Worm (Caenorhabditis elegans): Measurements from ENCODE around the gene zipt-2.3.

zipt-2.3 gene

ce11 chrII:13715733-13716132 lies at the start of gene zipt-2.3:
TSS of gene zipt-2.3 (minus strand) at chrII:13715879.
- TF ChIP-seq nhr-21 (tag; optimal IDR thresholded peaks at IDR 0.05): no peak
- TF ChIP-seq fos-1 (tag; optimal IDR thresholded peaks at IDR 0.05): peak; percentile 38
- no peak for TF ChIP-seq aly-2 (tag; optimal IDR thresholded peaks at IDR 0.05)
- no peak for TF ChIP-seq nhr-12 (tag; optimal IDR thresholded peaks at IDR 0.05)
- TF ChIP-seq crh-2 (tag; optimal IDR thresholded peaks at IDR 0.05): peak; percentile 21
- TF ChIP-seq nhr-11 (tag; optimal IDR thresholded peaks at IDR 0.05): no peak

ce11 chrII:13763009-13763468 lies 47.4 kb upstream of the zipt-2.3 start, which contains the start of gene arrd-11:
TSS of gene arrd-11 (plus strand) at chrII:13763418.
- no peak for TF ChIP-seq ZK546.5 (tag; optimal IDR thresholded peaks at IDR 0.05)
- TF ChIP-seq nhr-21 (tag; optimal IDR thresholded peaks at IDR 0.05): no peak
- no peak for TF ChIP-seq R02D3.7 (tag; optimal IDR thresholded peaks at IDR 0.05)
- TF ChIP-seq ama-1 (optimal IDR thresholded peaks at IDR 0.05): no peak
- TF ChIP-seq dmd-4 (tag; optimal IDR thresholded peaks at IDR 0.05): no peak
- no peak for TF ChIP-seq mbf-1 (tag; optimal IDR thresholded peaks at IDR 0.05)
- no peak for TF ChIP-seq lin-11 (tag; optimal IDR thresholded peaks at IDR 0.05)

ce11 chrII:13758108-13758507 lies 42.4 kb upstream of the zipt-2.3 start, which contains the start of gene arrd-13:
TSS of gene arrd-13 (plus strand) at chrII:13758408.
- TF ChIP-seq unc-39 (tag; optimal IDR thresholded peaks at IDR 0.05) (no peak), snpc-4 (tag; optimal IDR thresholded peaks at IDR 0.05) (no peak), nhr-21 (tag; optimal IDR thresholded peaks at IDR 0.05) (no peak), nhr-237 (tag; optimal IDR thresholded peaks at IDR 0.05) (no peak), nhr-23 (tag; optimal IDR thresholded peaks at IDR 0.05) (no peak), ztf-1 (GFP tag; conservative IDR thresholded peaks at IDR 0.05) (no peak), nhr-77 (tag; optimal IDR thresholded peaks at IDR 0.05) (no peak), skn-1 (tag; optimal IDR thresholded peaks at IDR 0.05) (no peak), alr-1 (tag; optimal IDR thresholded peaks at IDR 0.05) (no peak), ztf-11 (tag; optimal IDR thresholded peaks at IDR 0.05) (no peak), mdl-1 (tag; optimal IDR thresholded peaks at IDR 0.05) (no peak), zag-1 (tag; optimal IDR thresholded peaks at IDR 0.05) (no peak), sma-3 (GFP tag; optimal IDR thresholded peaks at IDR 0.05) (no peak), gmeb-1 (tag; optimal IDR thresholded peaks at IDR 0.05) (no peak)

DNA sequence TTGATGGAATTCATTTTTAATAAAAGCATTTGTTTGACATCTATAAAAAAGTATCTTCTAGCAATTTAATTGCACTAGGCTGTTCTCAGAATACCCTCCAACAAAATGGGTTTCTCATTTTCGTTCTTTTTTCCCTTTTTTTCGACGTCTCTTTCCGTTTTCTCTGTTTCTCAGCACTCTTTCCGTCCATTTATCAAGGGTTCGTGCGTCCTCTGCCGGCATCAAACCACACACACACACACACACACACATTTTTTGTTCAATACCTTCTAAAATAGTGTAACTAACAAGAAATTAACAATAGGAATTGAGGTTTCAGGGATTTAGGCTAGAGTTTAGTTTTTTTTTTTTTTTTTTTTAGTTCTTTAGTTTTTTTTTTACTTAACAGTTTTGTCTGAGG lies 40.6 kb upstream of the zipt-2.3 start:
- TF ChIP-seq ZK546.5 (tag; optimal IDR thresholded peaks at IDR 0.05): no peak
- no peak for TF ChIP-seq skn-1 (tag; optimal IDR thresholded peaks at IDR 0.05)
- no peak for TF ChIP-seq nhr-23 (tag; optimal IDR thresholded peaks at IDR 0.05)
- no peak for TF ChIP-seq lin-13 (GFP tag; optimal IDR thresholded peaks at IDR 0.05)
- TF ChIP-seq lsy-2 (tag; optimal IDR thresholded peaks at IDR 0.05): peak in 1 of 2 experiments; percentile 38
- TF ChIP-seq fos-1 (tag; optimal IDR thresholded peaks at IDR 0.05): no peak
- no peak for TF ChIP-seq snpc-4 (tag; optimal IDR thresholded peaks at IDR 0.05)
- no peak for TF ChIP-seq R02D3.7 (tag; optimal IDR thresholded peaks at IDR 0.05)
- TF ChIP-seq unc-62 (GFP tag; optimal IDR thresholded peaks at IDR 0.05): no peak
- no peak for TF ChIP-seq alr-1 (tag; optimal IDR thresholded peaks at IDR 0.05)
- TF ChIP-seq F13H6.1 (tag; optimal IDR thresholded peaks at IDR 0.05): no peak
- TF ChIP-seq ceh-82 (tag; optimal IDR thresholded peaks at IDR 0.05): no peak
- TF ChIP-seq peb-1 (tag; optimal IDR thresholded peaks at IDR 0.05): no peak
- TF ChIP-seq nhr-10 (tag; optimal IDR thresholded peaks at IDR 0.05): no peak
- TF ChIP-seq ztf-4 (tag; optimal IDR thresholded peaks at IDR 0.05): no peak
- TF ChIP-seq nhr-25 (tag; optimal IDR thresholded peaks at IDR 0.05): peak; percentile 20
- no peak for TF ChIP-seq blmp-1 (tag; optimal IDR thresholded peaks at IDR 0.05; ENCODE audit: insufficient read depth)
- TF ChIP-seq unc-55 (GFP tag; optimal IDR thresholded peaks at IDR 0.05): peak; percentile 35
- no peak for TF ChIP-seq elt-1 (tag; optimal IDR thresholded peaks at IDR 0.05)
- TF ChIP-seq sem-4 (tag; optimal IDR thresholded peaks at IDR 0.05): peak; percentile 7
- no peak for TF ChIP-seq nhr-129 (tag; optimal IDR thresholded peaks at IDR 0.05)
- TF ChIP-seq nhr-12 (tag; optimal IDR thresholded peaks at IDR 0.05): no peak
- no peak for TF ChIP-seq sma-3 (GFP tag; optimal IDR thresholded peaks at IDR 0.05)
- TF ChIP-seq ama-1 (optimal IDR thresholded peaks at IDR 0.05): no peak
- no peak for TF ChIP-seq nhr-6 (tag; optimal IDR thresholded peaks at IDR 0.05)
- TF ChIP-seq crh-2 (tag; optimal IDR thresholded peaks at IDR 0.05): no peak
- TF ChIP-seq lin-11 (tag; optimal IDR thresholded peaks at IDR 0.05): no peak
- TF ChIP-seq dmd-4 (tag; optimal IDR thresholded peaks at IDR 0.05): no peak
- peak; percentile 35 for TF ChIP-seq zag-1 (tag; optimal IDR thresholded peaks at IDR 0.05)
- no peak for TF ChIP-seq ztf-11 (tag; optimal IDR thresholded peaks at IDR 0.05)
- no peak for TF ChIP-seq Y55F3AM.14 (GFP tag; optimal IDR thresholded peaks at IDR 0.05)
- TF ChIP-seq unc-39 (tag; optimal IDR thresholded peaks at IDR 0.05): no peak
- TF ChIP-seq nhr-77 (tag; optimal IDR thresholded peaks at IDR 0.05): no peak
- TF ChIP-seq nhr-237 (tag; optimal IDR thresholded peaks at IDR 0.05): no peak
- no peak for TF ChIP-seq mdl-1 (tag; optimal IDR thresholded peaks at IDR 0.05)
- no peak for TF ChIP-seq elt-3 (tag; optimal IDR thresholded peaks at IDR 0.05)
- TF ChIP-seq mab-5 (tag; optimal IDR thresholded peaks at IDR 0.05): no peak
- TF ChIP-seq aly-2 (tag; optimal IDR thresholded peaks at IDR 0.05): no peak
- TF ChIP-seq ztf-1 (GFP tag; conservative IDR thresholded peaks at IDR 0.05): no peak
- no peak for TF ChIP-seq ceh-16 (tag; optimal IDR thresholded peaks at IDR 0.05)
- no peak for TF ChIP-seq egl-27 (tag; optimal IDR thresholded peaks at IDR 0.05)
- no peak for TF ChIP-seq gmeb-1 (tag; optimal IDR thresholded peaks at IDR 0.05)
- TF ChIP-seq mbf-1 (tag; optimal IDR thresholded peaks at IDR 0.05): no peak
- no peak for TF ChIP-seq nhr-11 (tag; optimal IDR thresholded peaks at IDR 0.05)

All from whole organism, L2 larva.